Worm (Caenorhabditis elegans): ENCODE measurements around the gene F54D12.7.

The F54D12.7 gene

ce11 chrII:1385280-1385679 lies at the start of gene F54D12.7:
Gene F54D12.7 (minus strand): TSS chrII:1385380.
- TF ChIP-seq ceh-45 (GFP tag; IDR thresholded peaks at IDR 0.05) (no peak), rnt-1 (tag; optimal IDR thresholded peaks at IDR 0.05) (no peak), ceh-2 (tag; optimal IDR thresholded peaks at IDR 0.05) (no peak), madf-2 (tag; optimal IDR thresholded peaks at IDR 0.05) (no peak), elt-2 (tag; optimal IDR thresholded peaks at IDR 0.05) (no peak), unc-86 (tag; optimal IDR thresholded peaks at IDR 0.05) (no peak), nfya-1 (tag; optimal IDR thresholded peaks at IDR 0.05) (no peak), unc-3 (GFP tag; conservative IDR thresholded peaks at IDR 0.05) (no peak), unc-3 (tag; optimal IDR thresholded peaks at IDR 0.05) (no peak)

ce11 chrII:1423660-1424059 lies 38.5 kb upstream of the F54D12.7 start, which contains the start of gene Y51H7C.10:
Gene Y51H7C.10 (minus strand): TSS chrII:1423760.
- no peak for TF ChIP-seq hlh-13 (GFP tag; optimal IDR thresholded peaks at IDR 0.05)
- TF ChIP-seq tbx-2 (tag; optimal IDR thresholded peaks at IDR 0.05), result no peak
- TF ChIP-seq pat-9 (tag; optimal IDR thresholded peaks at IDR 0.05), result no peak
- TF ChIP-seq zip-5 (tag; optimal IDR thresholded peaks at IDR 0.05), result no peak
- TF ChIP-seq ceh-31 (tag; optimal IDR thresholded peaks at IDR 0.05), result no peak
- no peak for TF ChIP-seq syd-9 (tag; optimal IDR thresholded peaks at IDR 0.05)
- TF ChIP-seq hlh-30 (tag; optimal IDR thresholded peaks at IDR 0.05; ENCODE audit: insufficient read depth), result no peak
- TF ChIP-seq ceh-48 (tag; optimal IDR thresholded peaks at IDR 0.05), result no peak
- no peak for TF ChIP-seq dmd-4 (tag; optimal IDR thresholded peaks at IDR 0.05; ENCODE audit: borderline replicate concordance)
- TF ChIP-seq elt-4 (tag; optimal IDR thresholded peaks at IDR 0.05), result no peak
- no peak for TF ChIP-seq unc-55 (GFP tag; optimal IDR thresholded peaks at IDR 0.05)
- no peak for TF ChIP-seq unc-3 (GFP tag; conservative IDR thresholded peaks at IDR 0.05)
- TF ChIP-seq unc-3 (tag; optimal IDR thresholded peaks at IDR 0.05), result no peak
- TF ChIP-seq gmeb-2 (tag; optimal IDR thresholded peaks at IDR 0.05), result no peak
- no peak for TF ChIP-seq sox-2 (GFP tag; IDR thresholded peaks at IDR 0.05)
- no peak for TF ChIP-seq hlh-15 (tag; optimal IDR thresholded peaks at IDR 0.05)
- no peak for TF ChIP-seq nhr-232 (tag; optimal IDR thresholded peaks at IDR 0.05)
- no peak for TF ChIP-seq mec-3 (tag; optimal IDR thresholded peaks at IDR 0.05; ENCODE audit: borderline replicate concordance)
- no peak for TF ChIP-seq pha-2 (tag; optimal IDR thresholded peaks at IDR 0.05)

ce11 chrII:1420806-1421463 lies 35.8 kb upstream of the F54D12.7 start:
- TF ChIP-seq ceh-45 (GFP tag; IDR thresholded peaks at IDR 0.05) (no peak), ceh-24 (tag; optimal IDR thresholded peaks at IDR 0.05) (no peak), ets-4 (tag; optimal IDR thresholded peaks at IDR 0.05) (no peak), mec-3 (tag; optimal IDR thresholded peaks at IDR 0.05; ENCODE audit: borderline replicate concordance) (no peak), pha-4 (tag; optimal IDR thresholded peaks at IDR 0.05) (no peak), syd-9 (tag; optimal IDR thresholded peaks at IDR 0.05) (no peak), C08G9.2 (tag; optimal IDR thresholded peaks at IDR 0.05) (no peak), K09A11.1 (tag; optimal IDR thresholded peaks at IDR 0.05; ENCODE audit: insufficient read depth) (no peak), ceh-18 (tag; optimal IDR thresholded peaks at IDR 0.05) (no peak)

ce11 chrII:1419994-1420393 lies 34.8 kb upstream of the F54D12.7 start:
- TF ChIP-seq zip-5 (tag; optimal IDR thresholded peaks at IDR 0.05) (no peak), tbx-2 (tag; optimal IDR thresholded peaks at IDR 0.05) (no peak), pag-3 (tag; optimal IDR thresholded peaks at IDR 0.05; ENCODE audit: borderline replicate concordance) (no peak), ceh-6 (GFP tag; optimal IDR thresholded peaks at IDR 0.05) (no peak), pqm-1 (tag; optimal IDR thresholded peaks at IDR 0.05) (no peak)

All from whole organism, late embryonic.